Fruit fly (Drosophila melanogaster) S2 (cell line): Measurements from ENCODE around the gene CG33288.

Experiments
- CG8478 ChIP-seq: fragments of >200 bp; optimal IDR thresholded peaks from 2 replicates; lab custom pipeline; 2018
- CTCF ChIP-seq, 2 experiments: fragments of >200 bp; optimal IDR thresholded peaks; 2 replicates each; lab custom pipeline; 2018

Gene CG33288

DNA sequence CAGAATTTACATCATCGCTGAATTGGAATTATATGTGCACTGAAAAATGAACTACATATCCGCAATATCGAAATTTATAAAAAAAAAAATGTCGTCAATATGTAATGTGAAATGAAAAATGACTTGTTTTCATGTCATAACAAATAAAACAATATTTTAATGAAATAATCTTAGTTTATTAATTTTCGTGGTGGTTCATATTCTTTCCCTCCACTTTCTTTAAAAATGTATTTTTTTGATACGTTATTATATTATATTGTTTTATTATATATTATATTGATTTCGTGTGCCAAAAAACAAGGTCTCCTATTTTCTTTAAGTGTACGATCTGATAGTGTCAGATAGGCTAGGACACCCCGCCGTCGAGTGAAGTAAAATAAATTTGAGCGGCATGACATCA lies 13.3 kb upstream of the CG33288 start:
- TF ChIP-seq CTCF (optimal IDR thresholded peaks at IDR 0.05; lab: Kevin White, UChicago), result no peak
- no peak for TF ChIP-seq CG8478 (lab: Kevin White, UChicago)

dm6 chr3L:21416921-21417447 lies 10.6 kb upstream of the CG33288 start:
- TF ChIP-seq CG8478 (lab: Kevin White, UChicago) (no peak), CTCF (optimal IDR thresholded peaks at IDR 0.05; lab: Kevin White, UChicago) (no peak)

DNA sequence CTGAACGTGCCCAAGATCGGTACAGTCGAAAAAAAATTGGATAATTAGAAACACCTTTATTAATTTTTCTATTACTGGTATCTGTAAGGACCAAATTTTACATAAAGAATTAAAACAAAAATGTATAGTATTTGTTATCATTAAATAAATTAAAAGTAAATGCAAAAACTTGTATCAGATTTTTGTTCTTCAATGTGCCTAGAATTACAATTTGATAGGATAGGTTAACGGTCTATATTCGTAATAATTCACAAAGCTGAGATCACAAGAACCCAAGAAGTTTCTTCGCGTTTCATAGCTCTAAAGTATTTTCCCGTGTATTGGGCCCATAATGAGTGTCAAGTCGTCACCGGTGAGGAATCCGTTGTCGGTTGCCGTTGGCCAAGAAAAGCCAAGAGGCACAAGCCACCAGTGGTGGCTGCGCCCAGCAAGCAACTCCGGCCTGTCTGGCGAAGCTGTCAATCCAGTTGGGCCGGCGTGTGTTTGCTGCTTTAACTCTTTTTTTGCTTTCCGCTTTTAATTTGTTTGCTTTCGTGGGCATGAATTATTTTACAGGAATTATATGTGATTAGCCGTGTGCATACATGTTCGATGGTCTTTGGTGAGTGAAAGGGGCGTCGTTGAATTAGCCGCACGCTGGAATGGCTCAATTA lies 9.6 kb upstream of the CG33288 start:
- TF ChIP-seq CG8478 (lab: Kevin White, UChicago) (no peak), CTCF (optimal IDR thresholded peaks at IDR 0.05; lab: Kevin White, UChicago) (no peak)

DNA sequence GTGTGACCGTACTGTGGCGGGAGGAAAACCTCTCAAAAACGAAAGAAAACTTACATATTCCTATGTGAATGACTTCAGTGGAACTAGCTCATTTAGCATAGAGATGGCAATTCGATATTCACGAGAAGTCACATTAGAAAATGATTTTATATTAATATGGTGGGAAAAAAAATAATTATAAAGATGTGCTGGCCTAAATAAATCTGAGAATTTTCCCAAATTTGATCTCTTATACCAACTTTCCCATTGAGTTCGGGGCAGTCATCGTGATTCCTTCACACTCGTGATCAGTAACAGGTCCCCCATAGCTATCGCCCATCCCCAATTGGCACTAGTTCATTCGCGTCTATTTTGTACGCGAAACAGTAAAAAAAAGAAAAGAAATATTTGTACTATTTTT lies 5.5 kb downstream of the CG33288 start, which contains the start of the genes barc and Aef1:
Gene barc (minus strand): TSS at position 37 of the 400 bp plus-strand sequence.
Gene Aef1 (plus strand): TSS at position 325 of the 400 bp plus-strand sequence.
- no peak for TF ChIP-seq CTCF (optimal IDR thresholded peaks at IDR 0.05; lab: Kevin White, UChicago)
- no peak for TF ChIP-seq CG8478 (lab: Kevin White, UChicago)

- TF ChIP-seq CG8478 (lab: Kevin White, UChicago), result no peak
- no peak for TF ChIP-seq CTCF (optimal IDR thresholded peaks at IDR 0.05; lab: Kevin White, UChicago)
Measured at dm6 chr3L:21433744-21434384, 6.3 kb downstream of the CG33288 start.

DNA sequence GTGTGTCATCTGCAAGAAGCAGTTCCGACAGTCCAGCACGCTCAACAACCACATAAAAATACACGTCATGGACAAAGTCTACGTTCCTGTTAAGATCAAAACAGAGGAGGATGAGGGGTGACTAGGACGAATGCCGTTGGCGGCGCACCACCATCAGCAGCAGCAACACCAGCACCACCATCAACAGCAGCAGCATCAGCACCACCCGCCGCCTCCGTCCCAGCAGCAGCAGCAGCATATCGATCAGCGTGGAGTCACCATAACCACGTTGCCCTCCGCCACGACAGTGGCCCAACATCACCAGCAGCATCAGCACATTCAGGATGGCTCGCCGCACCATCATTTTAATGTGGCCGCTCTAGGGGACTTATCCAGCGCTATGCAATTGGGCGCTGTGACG lies 8.5 kb downstream of the CG33288 start:
- TF ChIP-seq CG8478 (lab: Kevin White, UChicago), result no peak

- TF ChIP-seq CG8478 (lab: Kevin White, UChicago), result no peak
- no peak for TF ChIP-seq CTCF (optimal IDR thresholded peaks at IDR 0.05; lab: Kevin White, UChicago)
Measured at dm6 chr3L:21441216-21441813, 13.7 kb downstream of the CG33288 start, which contains the start of gene CG5664. Gene CG5664, minus strand, starts transcription at chr3L:21441363.

- TF ChIP-seq CTCF (optimal IDR thresholded peaks at IDR 0.05; lab: Kevin White, UChicago) (no peak), CG8478 (lab: Kevin White, UChicago) (no peak)
Measured at dm6 chr3L:21444719-21445118, 17.1 kb downstream of the CG33288 start, which contains the start of gene Alp1. Gene Alp1, minus strand, starts transcription at chr3L:21444819.

DNA sequence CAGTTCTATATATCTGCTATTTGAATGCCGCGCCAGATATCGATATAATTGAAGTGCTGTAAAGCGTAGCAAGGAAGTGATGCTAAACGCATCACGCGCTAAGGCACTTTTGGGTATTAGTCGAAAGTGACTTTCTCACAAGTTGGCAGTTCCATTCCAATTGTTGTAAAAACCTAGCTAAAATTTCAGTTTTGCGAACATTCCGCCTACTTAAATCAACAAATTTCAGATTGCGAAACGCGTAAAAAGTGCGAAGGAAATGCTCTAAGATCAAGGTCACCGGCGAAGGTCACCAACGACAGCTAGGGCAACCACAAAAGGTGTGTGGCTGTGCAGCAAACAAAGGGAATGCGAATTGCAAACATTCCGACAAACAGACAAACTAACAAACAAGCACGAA lies 18.1 kb downstream of the CG33288 start, which contains the start of gene Syx7:
Gene Syx7 (plus strand): TSS at position 131 of the 400 bp plus-strand sequence.
- TF ChIP-seq CG8478 (lab: Kevin White, UChicago) (no peak), CTCF (optimal IDR thresholded peaks at IDR 0.05; lab: Kevin White, UChicago) (no peak)

DNA sequence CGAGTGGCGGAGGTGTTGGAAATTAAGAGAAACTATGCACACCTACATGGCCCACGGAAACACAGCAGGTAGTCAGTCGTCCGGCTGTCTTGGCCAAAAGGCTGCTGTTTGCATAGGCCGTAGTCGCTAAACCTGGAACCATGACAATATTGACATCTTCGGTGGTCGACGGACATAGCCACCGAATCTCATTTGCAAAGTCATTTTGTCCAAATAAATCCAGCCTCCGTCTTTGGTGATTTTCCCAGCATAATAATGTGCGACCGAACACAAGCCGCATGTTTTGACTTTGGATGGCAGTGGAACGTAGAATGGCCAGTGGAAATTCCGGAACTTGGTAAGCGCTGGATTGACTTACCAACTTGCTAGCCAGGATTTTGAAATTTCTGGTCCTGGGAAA lies 21.7 kb downstream of the CG33288 start:
- TF ChIP-seq CG8478 (lab: Kevin White, UChicago) (no peak), CTCF (optimal IDR thresholded peaks at IDR 0.05; lab: Kevin White, UChicago) (no peak)

- no peak for TF ChIP-seq CTCF (optimal IDR thresholded peaks at IDR 0.05; lab: Kevin White, UChicago)
- TF ChIP-seq CG8478 (lab: Kevin White, UChicago), result no peak
Measured at dm6 chr3L:21450486-21450885, 22.9 kb downstream of the CG33288 start.

DNA sequence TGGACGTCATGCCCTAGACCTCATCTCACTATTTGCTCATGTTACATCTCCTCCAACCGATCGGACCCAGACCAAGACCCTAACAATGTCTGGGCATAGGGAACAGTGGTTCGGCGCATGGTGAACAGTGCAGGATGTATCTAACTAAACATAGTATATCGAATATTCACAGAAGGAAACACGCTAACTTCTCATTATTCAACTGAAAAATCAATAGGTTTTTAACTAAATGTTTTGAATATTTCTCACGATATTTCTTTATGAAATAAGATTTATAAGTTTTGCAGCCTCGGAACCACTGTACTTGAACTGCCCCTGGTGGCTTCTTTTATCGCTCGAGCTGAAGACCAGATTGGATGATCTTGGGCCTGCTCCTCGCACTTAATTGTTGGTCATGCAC lies 26.0 kb downstream of the CG33288 start:
- TF ChIP-seq CTCF (optimal IDR thresholded peaks at IDR 0.05; lab: Kevin White, UChicago) (no peak), CG8478 (lab: Kevin White, UChicago) (no peak)

DNA sequence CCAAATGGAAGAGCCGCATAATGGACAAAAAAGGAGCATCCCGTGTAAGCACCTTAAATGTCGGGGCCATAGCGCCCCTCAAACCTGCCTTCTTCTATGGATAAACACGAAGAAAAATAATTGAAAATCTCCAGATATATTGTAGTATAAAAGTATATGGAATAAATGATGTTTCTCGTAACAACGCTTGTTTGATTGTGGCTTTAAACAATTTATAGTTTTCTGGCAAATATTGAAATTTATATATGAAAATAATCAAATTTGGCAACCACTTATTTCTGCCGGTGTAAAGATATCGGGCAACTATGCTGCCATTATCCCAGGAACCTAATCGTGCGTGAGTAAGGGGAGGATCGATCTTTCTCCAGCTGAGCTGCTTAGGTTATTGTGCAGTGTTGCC lies 27.6 kb downstream of the CG33288 start:
- TF ChIP-seq CTCF (optimal IDR thresholded peaks at IDR 0.05; lab: Kevin White, UChicago) (no peak), CG8478 (lab: Kevin White, UChicago) (no peak)

dm6 chr3L:21458736-21459135 lies 31.1 kb downstream of the CG33288 start:
- TF ChIP-seq CG8478 (lab: Kevin White, UChicago) (no peak), CTCF (optimal IDR thresholded peaks at IDR 0.05; lab: Kevin White, UChicago) (no peak)
